Worm (Caenorhabditis elegans) whole organism, L1 larva: ENCODE data around the gene C04E6.12.

ENCODE experiments used
- ceh-90 ChIP-seq: sonication (generic microtip); optimal IDR thresholded peaks from 2 replicates; lab custom pipeline; 2016; ENCODE audit warnings: missing genetic modification characterization, missing compliant biosample characterization
- egl-27 ChIP-seq, 2 experiments: fragments of 150-350 bp in 1 of 2; sonication (generic microtip); optimal IDR thresholded peaks; 3 replicates each; lab custom pipeline; 2017 to 2018; ENCODE audit warnings: missing biosample characterization in 2 of 2, missing genetic modification characterization in 2 of 2, missing genetic modification reagents in 2 of 2
- jun-1 ChIP-seq: fragments of 150-350 bp; optimal IDR thresholded peaks from 2 replicates; lab custom pipeline; 2014; ENCODE audit warnings: missing biosample characterization, missing genetic modification reagents, missing genetic modification characterization
- nhr-84 ChIP-seq: sonication (generic microtip); optimal IDR thresholded peaks from 2 replicates; lab custom pipeline; 2017; ENCODE audit warnings: missing biosample characterization, missing genetic modification characterization
- nhr-85 ChIP-seq: sonication (generic microtip); peaks from one replicate; lab custom pipeline; 2016; ENCODE audit warnings: missing genetic modification characterization, inconsistent platforms, missing compliant biosample characterization
- pqm-1 ChIP-seq: sonication (generic microtip); optimal IDR thresholded peaks from 3 replicates; lab custom pipeline; 2017; ENCODE audit warnings: missing biosample characterization, missing genetic modification characterization
- tlp-1 ChIP-seq: fragments of 150-350 bp; optimal IDR thresholded peaks from 2 replicates; lab custom pipeline; 2014; ENCODE audit warnings: missing biosample characterization, missing genetic modification characterization

- no peak for TF ChIP-seq tlp-1 (tag; lab: Kevin White, UChicago)
- TF ChIP-seq pqm-1 = no peak
- no peak for TF ChIP-seq jun-1 (tag; lab: Kevin White, UChicago)
- no peak for TF ChIP-seq nhr-85 (tag; lab: Kevin White, UChicago)
- TF ChIP-seq egl-27 (tag; optimal IDR thresholded peaks at IDR 0.05; lab: Kevin White, UChicago) = no peak
- no peak for TF ChIP-seq ceh-90 (tag; lab: Kevin White, UChicago)
- no peak for TF ChIP-seq nhr-84 (tag; lab: Kevin White, UChicago)
Measured at ce11 chrV:5901833-5902232, 18.0 kb downstream of the C04E6.12 start, which contains the start of gene C04E6.5.
